Worm (Caenorhabditis elegans) whole organism, L4 larva: Measurements from ENCODE around the gene C01G10.15.

ENCODE experiments used
- arid-1 ChIP-seq: fragments of 200-800 bp; sonication (Bioruptor generic); conservative IDR thresholded peaks from 2 replicates; pipeline ENCODE4 v1.3.6; 2022; ENCODE audit warnings: missing genetic modification reagents, missing genetic modification characterization, missing compliant biosample characterization
- ceh-44 ChIP-seq: fragments of 200-800 bp; sonication (Bioruptor generic); IDR thresholded peaks from 2 replicates; pipeline ENCODE4 v1.3.6; 2022; ENCODE audit warnings: missing genetic modification reagents, missing genetic modification characterization, missing compliant biosample characterization
- ceh-82 ChIP-seq: sonication (generic microtip); optimal IDR thresholded peaks from 2 replicates; lab custom pipeline; 2017; ENCODE audit warnings: missing biosample characterization, missing genetic modification characterization
- hlh-30 ChIP-seq: sonication (generic microtip); optimal IDR thresholded peaks from 2 replicates; lab custom pipeline; 2017; ENCODE audit warnings: antibody characterized with exemption, mild to moderate bottlenecking, missing genetic modification characterization, missing compliant biosample characterization; ENCODE audit not compliant: insufficient read depth
- lsy-2 ChIP-seq, 2 experiments: fragments of 150-350 bp in 1 of 2; sonication (generic microtip) in 1 of 2; optimal IDR thresholded peaks; 2 replicates each; lab custom pipeline; 2014 to 2017; ENCODE audit warnings: missing biosample characterization in 2 of 2, missing genetic modification characterization in 2 of 2
- mep-1 ChIP-seq: fragments of 150-350 bp; sonication (generic microtip); optimal IDR thresholded peaks from 3 replicates; lab custom pipeline; 2014; ENCODE audit warnings: missing biosample characterization, missing genetic modification characterization
- nhr-237 ChIP-seq: sonication (generic microtip); optimal IDR thresholded peaks from 2 replicates; lab custom pipeline; 2017; ENCODE audit warnings: missing biosample characterization, missing genetic modification characterization
- nhr-41 ChIP-seq: fragments of 200-800 bp; sonication (Bioruptor generic); IDR thresholded peaks from 2 replicates; pipeline ENCODE4 v1.3.6; 2022; ENCODE audit warnings: missing genetic modification reagents, missing genetic modification characterization, missing compliant biosample characterization
- nhr-77 ChIP-seq: fragments of 150-350 bp; optimal IDR thresholded peaks from 2 replicates; lab custom pipeline; 2014; ENCODE audit warnings: missing biosample characterization, missing genetic modification characterization
- pha-4 ChIP-seq, 2 experiments: fragments of 150-350 bp in 1 of 2; fragments of 200-800 bp in 1 of 2; sonication (Bioruptor generic) in 1 of 2; IDR thresholded peaks in 1 of 2; optimal IDR thresholded peaks in 1 of 2; 2 replicates each; pipeline versions ENCODE4 v1.3.6 to Lab custom; 2014 to 2022; ENCODE audit warnings: missing genetic modification characterization in 2 of 2, missing genetic modification reagents in 2 of 2, missing biosample characterization in 1 of 2, missing compliant biosample characterization in 1 of 2
- zag-1 ChIP-seq: fragments of 150-350 bp; optimal IDR thresholded peaks from 2 replicates; lab custom pipeline; 2014; ENCODE audit warnings: missing biosample characterization, missing genetic modification characterization

DNA sequence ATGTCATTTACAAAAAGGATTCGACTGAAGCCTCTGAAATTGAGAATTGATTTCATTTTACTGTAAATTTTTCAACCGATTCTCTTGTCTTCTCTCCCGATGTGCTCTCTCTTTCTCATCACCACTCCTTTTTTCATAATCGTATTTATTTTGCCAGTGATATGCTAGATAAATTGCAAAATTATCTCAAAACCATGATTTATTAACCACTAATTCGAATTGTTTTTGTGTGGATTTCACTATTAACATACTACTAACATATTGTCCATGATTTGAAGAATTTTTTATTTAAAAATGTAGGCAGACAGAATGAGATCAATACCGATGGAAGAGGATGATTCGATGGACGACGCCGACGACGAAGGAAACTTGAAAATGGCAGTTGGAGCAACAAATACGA is 19.9 kb downstream of the C01G10.15 start, which contains the start of gene C25D7.10:
- TF ChIP-seq nhr-41 (GFP tag; lab: Robert Waterston, UW): no peak
- no peak for TF ChIP-seq lsy-2 (tag; optimal IDR thresholded peaks at IDR 0.05; lab: Kevin White, UChicago)
- no peak for TF ChIP-seq zag-1 (tag; lab: Kevin White, UChicago)
- TF ChIP-seq ceh-44 (GFP tag; lab: Robert Waterston, UW): no peak
- no peak for TF ChIP-seq nhr-237 (tag; lab: Kevin White, UChicago)
- no peak for TF ChIP-seq mep-1
- TF ChIP-seq pha-4 (GFP tag; IDR thresholded peaks at IDR 0.05; lab: Robert Waterston, UW): no peak
- TF ChIP-seq pha-4 (tag; optimal IDR thresholded peaks at IDR 0.05; lab: Kevin White, UChicago): no peak
- TF ChIP-seq arid-1 (GFP tag; lab: Robert Waterston, UW): no peak
- no peak for TF ChIP-seq nhr-77
- TF ChIP-seq ceh-82: no peak
- TF ChIP-seq hlh-30: no peak
